Fruit fly (Drosophila melanogaster) whole organism, embryonic: Measurements from ENCODE around the gene CG14618.

Experiments
- Abd-B ChIP-seq: fragments of 200-800 bp; sonication (Bioruptor generic); optimal IDR thresholded peaks from 2 replicates; lab custom pipeline; 2018; ENCODE audit warnings: missing biosample characterization, mild to moderate bottlenecking, missing genetic modification characterization, moderate library complexity
- Antp ChIP-seq: fragments of 200-800 bp; sonication (Bioruptor generic); optimal IDR thresholded peaks from 3 replicates; lab custom pipeline; 2016; ENCODE audit warnings: missing biosample characterization, missing genetic modification characterization
- CG10209 ChIP-seq: fragments of 200-800 bp; sonication (Bioruptor generic); optimal IDR thresholded peaks from 3 replicates; lab custom pipeline; 2017; ENCODE audit warnings: missing biosample characterization, mild to moderate bottlenecking, missing genetic modification characterization, missing genetic modification reagents
- CG10431 ChIP-seq: fragments of 200-800 bp; sonication (Bioruptor generic); optimal IDR thresholded peaks from 3 replicates; lab custom pipeline; 2018; ENCODE audit warnings: missing biosample characterization, mild to moderate bottlenecking, missing genetic modification characterization
- CG10565 ChIP-seq: fragments of 200-800 bp; sonication (Bioruptor generic); optimal IDR thresholded peaks from 3 replicates; lab custom pipeline; 2016; ENCODE audit warnings: missing biosample characterization, mild to moderate bottlenecking, missing genetic modification characterization
- CG10654 ChIP-seq: fragments of 200-800 bp; sonication (Bioruptor generic); optimal IDR thresholded peaks from 2 replicates; lab custom pipeline; 2016; ENCODE audit warnings: missing biosample characterization, missing genetic modification characterization
- CG11504 ChIP-seq: fragments of 200-800 bp; sonication (Bioruptor generic); optimal IDR thresholded peaks from 3 replicates; lab custom pipeline; 2019; ENCODE audit warnings: missing biosample characterization, mild to moderate bottlenecking, missing genetic modification characterization, moderate library complexity
- CG12104 ChIP-seq: fragments of 200-800 bp; sonication (Bioruptor generic); optimal IDR thresholded peaks from 3 replicates; lab custom pipeline; 2016; ENCODE audit warnings: missing biosample characterization, missing genetic modification characterization
- CG13287 ChIP-seq: fragments of 200-800 bp; sonication (Bioruptor generic); IDR thresholded peaks from 2 replicates; pipeline ENCODE4 v1.3.6; 2022; ENCODE audit warnings: missing biosample characterization, missing genetic modification characterization; ENCODE audit not compliant: partially characterized antibody
- CG16779 ChIP-seq: fragments of 200-800 bp; sonication (Bioruptor generic); IDR thresholded peaks from 2 replicates; pipeline ENCODE4 v1.3.6; 2022; ENCODE audit warnings: missing biosample characterization, missing genetic modification characterization
- CG18476 ChIP-seq: fragments of 200-800 bp; sonication (Bioruptor generic); optimal IDR thresholded peaks from 2 replicates; lab custom pipeline; 2016; ENCODE audit warnings: missing biosample characterization, mild to moderate bottlenecking, missing genetic modification characterization
- CG30020 ChIP-seq: fragments of 200-800 bp; optimal IDR thresholded peaks from 2 replicates; lab custom pipeline; 2019; ENCODE audit warnings: missing biosample characterization, mild to moderate bottlenecking, missing genetic modification characterization, moderate library complexity
- CG31388 ChIP-seq: fragments of 200-800 bp; sonication (Bioruptor generic); optimal IDR thresholded peaks from 2 replicates; lab custom pipeline; 2016; ENCODE audit warnings: missing biosample characterization, missing genetic modification characterization
- CG32767 ChIP-seq: fragments of 200-800 bp; sonication (Bioruptor generic); IDR thresholded peaks from 2 replicates; pipeline ENCODE4 v1.3.6; 2022; ENCODE audit warnings: missing biosample characterization, missing genetic modification characterization
- CG3726 ChIP-seq: fragments of 200-800 bp; sonication (Bioruptor generic); IDR thresholded peaks from 3 replicates; pipeline ENCODE4, ENCODE4 v1.3.6; 2022; ENCODE audit warnings: missing biosample characterization, missing genetic modification characterization
- CG3838 ChIP-seq: fragments of 200-800 bp; sonication (Bioruptor generic); optimal IDR thresholded peaks from 3 replicates; lab custom pipeline; 2016; ENCODE audit warnings: missing biosample characterization, missing genetic modification characterization
- CG4854 ChIP-seq: fragments of 200-800 bp; sonication (Bioruptor generic); optimal IDR thresholded peaks from 2 replicates; lab custom pipeline; 2016; ENCODE audit warnings: missing biosample characterization, missing genetic modification characterization, inconsistent platforms
- CG7357 ChIP-seq: fragments of 200-800 bp; sonication (Bioruptor generic); IDR thresholded peaks from 3 replicates; pipeline ENCODE4 v1.3.6; 2022; ENCODE audit warnings: missing biosample characterization, missing genetic modification characterization
- CG8944 ChIP-seq: fragments of 200-800 bp; sonication (Bioruptor generic); optimal IDR thresholded peaks from 3 replicates; lab custom pipeline; 2016; ENCODE audit warnings: missing biosample characterization, missing genetic modification characterization
- E2f1 ChIP-seq: fragments of 200-800 bp; sonication (Bioruptor generic); IDR thresholded peaks from 2 replicates; pipeline ENCODE4 v1.3.6; 2022; ENCODE audit warnings: missing biosample characterization, missing genetic modification characterization
- Fer3 ChIP-seq: fragments of 200-800 bp; sonication (Bioruptor generic); optimal IDR thresholded peaks from 2 replicates; lab custom pipeline; 2018; ENCODE audit warnings: missing biosample characterization, mild to moderate bottlenecking, missing genetic modification characterization, moderate library complexity
- Jarid2 ChIP-seq: fragments of 200-800 bp; sonication (Bioruptor generic); optimal IDR thresholded peaks from 3 replicates; lab custom pipeline; 2017; ENCODE audit warnings: mild to moderate bottlenecking, missing biosample characterization, missing genetic modification reagents, missing genetic modification characterization
- Nf-YC ChIP-seq: fragments of 200-800 bp; optimal IDR thresholded peaks from 3 replicates; lab custom pipeline; 2019; ENCODE audit warnings: missing biosample characterization, mild to moderate bottlenecking, missing genetic modification characterization, moderate library complexity
- Ravus ChIP-seq: fragments of 200-800 bp; sonication (Bioruptor generic); IDR thresholded peaks from 2 replicates; pipeline ENCODE4 v1.3.6; 2022; ENCODE audit warnings: missing biosample characterization, missing genetic modification characterization
- Sox100B ChIP-seq: fragments of 200-800 bp; sonication (Bioruptor generic); optimal IDR thresholded peaks from 3 replicates; lab custom pipeline; 2018; ENCODE audit warnings: missing biosample characterization, mild to moderate bottlenecking, missing genetic modification characterization
- Sry-δ ChIP-seq: fragments of 200-800 bp; sonication (Bioruptor generic); optimal IDR thresholded peaks from 2 replicates; lab custom pipeline; 2016; ENCODE audit warnings: missing biosample characterization, missing genetic modification characterization
- Ssrp ChIP-seq: fragments of 200-800 bp; sonication (Bioruptor generic); optimal IDR thresholded peaks from 2 replicates; lab custom pipeline; 2018; ENCODE audit warnings: missing biosample characterization, mild to moderate bottlenecking, missing genetic modification characterization, moderate library complexity
- Stat92E ChIP-seq, 3 experiments: fragments of >200 bp in 2 of 3; fragments of 200-800 bp in 1 of 3; sonication (Bioruptor generic) in 1 of 3; optimal IDR thresholded peaks; 2 replicates each; lab custom pipeline; 2017 to 2019; ENCODE audit warnings: missing biosample characterization in 3 of 3, missing genetic modification characterization in 3 of 3, mild to moderate bottlenecking in 1 of 3, moderate library complexity in 1 of 3
- Tbp ChIP-seq: fragments of >200 bp; optimal IDR thresholded peaks from 2 replicates; lab custom pipeline; 2018; ENCODE audit warnings: missing biosample characterization, missing genetic modification characterization
- al ChIP-seq: fragments of 200-800 bp; sonication (Bioruptor generic); IDR thresholded peaks from 2 replicates; pipeline ENCODE4 v1.3.6; 2022; ENCODE audit warnings: missing biosample characterization, missing genetic modification characterization
- bsh ChIP-seq, 2 experiments: fragments of 200-800 bp; sonication (Bioruptor generic); optimal IDR thresholded peaks; 2 replicates each; lab custom pipeline; 2017 to 2018; ENCODE audit warnings: mild to moderate bottlenecking in 2 of 2, missing biosample characterization in 2 of 2, missing genetic modification characterization in 2 of 2, moderate library complexity in 1 of 2
- btn ChIP-seq: fragments of 200-800 bp; sonication (Bioruptor generic); optimal IDR thresholded peaks from 2 replicates; lab custom pipeline; 2016; ENCODE audit warnings: missing biosample characterization, missing genetic modification characterization
- chm ChIP-seq: fragments of 200-800 bp; sonication (Bioruptor generic); IDR thresholded peaks from 2 replicates; pipeline ENCODE4 v1.3.6; 2022; ENCODE audit warnings: missing biosample characterization, missing genetic modification characterization
- crol ChIP-seq: fragments of 200-800 bp; sonication (Bioruptor generic); IDR thresholded peaks from 2 replicates; pipeline ENCODE4 v1.3.6; 2022; ENCODE audit warnings: missing biosample characterization, missing genetic modification characterization
- disco-r ChIP-seq: fragments of 200-800 bp; sonication (Bioruptor generic); optimal IDR thresholded peaks from 2 replicates; lab custom pipeline; 2016; ENCODE audit warnings: missing biosample characterization, missing genetic modification characterization
- gcm ChIP-seq: fragments of 200-800 bp; sonication (Bioruptor generic); optimal IDR thresholded peaks from 2 replicates; lab custom pipeline; 2019; ENCODE audit warnings: missing biosample characterization, mild to moderate bottlenecking, missing genetic modification characterization, moderate library complexity
- gfzf ChIP-seq: fragments of 200-800 bp; sonication (Bioruptor generic); optimal IDR thresholded peaks from 2 replicates; lab custom pipeline; 2016; ENCODE audit warnings: missing biosample characterization, mild to moderate bottlenecking, missing genetic modification characterization, moderate library complexity
- hb ChIP-seq: fragments of 200-800 bp; sonication (Bioruptor generic); IDR thresholded peaks from 3 replicates; pipeline ENCODE4 v1.3.6; 2022; ENCODE audit warnings: missing biosample characterization, missing genetic modification characterization; ENCODE audit not compliant: partially characterized antibody
- maf-S ChIP-seq: fragments of 200-800 bp; sonication (Bioruptor generic); optimal IDR thresholded peaks from 2 replicates; lab custom pipeline; 2016; ENCODE audit warnings: missing biosample characterization, missing genetic modification characterization
- mirr ChIP-seq: fragments of 200-800 bp; sonication (Bioruptor generic); optimal IDR thresholded peaks from 3 replicates; lab custom pipeline; 2018; ENCODE audit warnings: missing biosample characterization, mild to moderate bottlenecking, missing genetic modification characterization
- nmo ChIP-seq: fragments of 200-800 bp; sonication (Bioruptor generic); optimal IDR thresholded peaks from 2 replicates; lab custom pipeline; 2018; ENCODE audit warnings: missing biosample characterization, mild to moderate bottlenecking, missing genetic modification characterization, moderate library complexity
- pita ChIP-seq: fragments of 200-800 bp; sonication (Bioruptor generic); optimal IDR thresholded peaks from 2 replicates; lab custom pipeline; 2017; ENCODE audit warnings: missing biosample characterization, mild to moderate bottlenecking, missing genetic modification characterization
- pum ChIP-seq: fragments of 200-800 bp; sonication (Bioruptor generic); optimal IDR thresholded peaks from 2 replicates; lab custom pipeline; 2016; ENCODE audit warnings: missing biosample characterization, missing genetic modification characterization
- repo ChIP-seq: fragments of 200-800 bp; sonication (Bioruptor generic); optimal IDR thresholded peaks from 2 replicates; lab custom pipeline; 2016; ENCODE audit warnings: missing biosample characterization, missing genetic modification characterization
- sens ChIP-seq: fragments of 200-800 bp; sonication (Bioruptor generic); peaks from one replicate; lab custom pipeline; 2016; ENCODE audit warnings: missing biosample characterization, missing genetic modification characterization
- stwl ChIP-seq: fragments of 200-800 bp; sonication (Bioruptor generic); optimal IDR thresholded peaks from 3 replicates; lab custom pipeline; 2018; ENCODE audit warnings: missing biosample characterization, mild to moderate bottlenecking, missing genetic modification characterization, moderate library complexity
- ttk ChIP-seq: fragments of 200-800 bp; sonication (Bioruptor generic); IDR thresholded peaks from 2 replicates; pipeline ENCODE4 v2.1.2; 2022; ENCODE audit warnings: missing biosample characterization, missing genetic modification characterization
- usp ChIP-seq: fragments of >200 bp; optimal IDR thresholded peaks from 2 replicates; lab custom pipeline; 2017; ENCODE audit warnings: missing biosample characterization, missing genetic modification characterization
- wek ChIP-seq: fragments of 200-800 bp; sonication (Bioruptor generic); optimal IDR thresholded peaks from 3 replicates; lab custom pipeline; 2018; ENCODE audit warnings: missing biosample characterization, mild to moderate bottlenecking, missing genetic modification characterization, moderate library complexity
- zf30C ChIP-seq: fragments of 200-800 bp; sonication (Bioruptor generic); optimal IDR thresholded peaks from 3 replicates; lab custom pipeline; 2018; ENCODE audit warnings: missing biosample characterization, mild to moderate bottlenecking, missing genetic modification characterization

CG14618 gene

dm6 chrX:22491028-22491769 lies 17.7 kb downstream of the CG14618 start:
- no peak for TF ChIP-seq CG16779 (GFP tag; lab: Robert Waterston, UW)
- TF ChIP-seq chm (GFP tag; lab: Robert Waterston, UW), result no peak
- TF ChIP-seq usp, result no peak
- TF ChIP-seq disco-r (GFP tag; lab: Kevin White, UChicago), result no peak
- TF ChIP-seq E2f1 (GFP tag; lab: Robert Waterston, UW), result no peak
- no peak for TF ChIP-seq CG3838 (GFP tag; lab: Kevin White, UChicago)
- no peak for TF ChIP-seq Ravus (GFP tag; lab: Robert Waterston, UW)
- TF ChIP-seq wek (GFP tag; lab: Kevin White, UChicago), result no peak
- no peak for TF ChIP-seq hb (GFP tag; lab: Robert Waterston, UW)
- no peak for TF ChIP-seq CG10565
- TF ChIP-seq CG4854 (GFP tag; lab: Kevin White, UChicago), result no peak
- no peak for TF ChIP-seq pita
- peak; percentile 22 for TF ChIP-seq Antp (GFP tag; lab: Kevin White, UChicago)
- peak; percentile 71 for TF ChIP-seq Jarid2
- no peak for TF ChIP-seq crol
- peak; percentile 71 for TF ChIP-seq Ssrp
- no peak for TF ChIP-seq CG3726 (GFP tag; lab: Robert Waterston, UW)
- TF ChIP-seq CG32767 (GFP tag; lab: Robert Waterston, UW), result no peak
- TF ChIP-seq btn (GFP tag; lab: Kevin White, UChicago), result no peak
- no peak for TF ChIP-seq ttk (GFP tag; lab: Robert Waterston, UW)
- TF ChIP-seq CG10654, result peak; percentile 49
- TF ChIP-seq mirr (GFP tag; lab: Kevin White, UChicago), result peak; percentile 33
- TF ChIP-seq gfzf (GFP tag; lab: Kevin White, UChicago), result no peak
- no peak for TF ChIP-seq repo (GFP tag; lab: Kevin White, UChicago)
- TF ChIP-seq sens (GFP tag; lab: Kevin White, UChicago), result peak; percentile 62
- no peak for TF ChIP-seq al (GFP tag; lab: Robert Waterston, UW)
- TF ChIP-seq CG18476 (GFP tag; lab: Kevin White, UChicago), result no peak
- TF ChIP-seq Tbp (GFP tag; lab: Kevin White, UChicago), result no peak
- TF ChIP-seq Stat92E (GFP tag; optimal IDR thresholded peaks at IDR 0.05; lab: Kevin White, UChicago), result no peak
- TF ChIP-seq CG10209 (GFP tag; lab: Kevin White, UChicago), result peak; percentile 73
- TF ChIP-seq gcm (GFP tag; lab: Kevin White, UChicago), result no peak
- peak; percentile 64 for TF ChIP-seq CG12104 (GFP tag; lab: Kevin White, UChicago)
- no peak for TF ChIP-seq Sry-δ (GFP tag; lab: Kevin White, UChicago)
- TF ChIP-seq CG11504 (tag; lab: Kevin White, UChicago), result peak; percentile 83
- TF ChIP-seq CG8944 (GFP tag; lab: Kevin White, UChicago), result no peak
- no peak for TF ChIP-seq Nf-YC (tag; lab: Kevin White, UChicago)
- TF ChIP-seq maf-S (GFP tag; lab: Kevin White, UChicago), result no peak
- TF ChIP-seq Abd-B, result peak; percentile 51
- TF ChIP-seq Sox100B (GFP tag; lab: Kevin White, UChicago), result peak; percentile 80
- peak; percentile 38 for TF ChIP-seq Fer3
- TF ChIP-seq CG31388 (GFP tag; lab: Kevin White, UChicago), result no peak
- TF ChIP-seq CG7357, result no peak
- TF ChIP-seq CG13287, result peak; percentile 21; the same call in 1 of the 2 replicates
- no peak for TF ChIP-seq pum (GFP tag; lab: Kevin White, UChicago)
- peak; percentile 85 for TF ChIP-seq nmo
- TF ChIP-seq CG30020 (tag; lab: Kevin White, UChicago), result peak; percentile 18
- no peak for TF ChIP-seq stwl
- no peak for TF ChIP-seq CG10431 (GFP tag; lab: Kevin White, UChicago)
- peak; percentile 53 for TF ChIP-seq zf30C (GFP tag; lab: Kevin White, UChicago)
- TF ChIP-seq bsh (GFP tag; optimal IDR thresholded peaks at IDR 0.05; lab: Kevin White, UChicago), result peak in 1 of 2 experiments; percentile 51
